Worm (Caenorhabditis elegans) whole organism, late embryonic: ENCODE measurements around the gene C10E2.5.

ENCODE experiments used
- ama-1 ChIP-seq: fragments of 150-350 bp; optimal IDR thresholded peaks from 2 replicates; lab custom pipeline; 2014
- ceh-14 ChIP-seq: sonication (generic microtip); optimal IDR thresholded peaks from 2 replicates; lab custom pipeline; 2016; ENCODE audit warnings: missing genotype, missing genetic modification characterization, missing compliant biosample characterization
- dmd-4 ChIP-seq: sonication (generic microtip); optimal IDR thresholded peaks from 2 replicates; lab custom pipeline; 2016; ENCODE audit warnings: borderline replicate concordance, missing genetic modification characterization, missing compliant biosample characterization
- ets-4 ChIP-seq: sonication (generic microtip); optimal IDR thresholded peaks from 2 replicates; lab custom pipeline; 2016; ENCODE audit warnings: missing genetic modification characterization, missing compliant biosample characterization
- fkh-10 ChIP-seq: fragments of 150-350 bp; optimal IDR thresholded peaks from 2 replicates; lab custom pipeline; 2014; ENCODE audit warnings: missing biosample characterization, missing genetic modification reagents, missing genetic modification characterization
- gmeb-2 ChIP-seq: sonication (generic microtip); optimal IDR thresholded peaks from 2 replicates; lab custom pipeline; 2016; ENCODE audit warnings: missing genetic modification characterization, inconsistent platforms, missing compliant biosample characterization
- hlh-8 ChIP-seq: sonication (generic microtip); optimal IDR thresholded peaks from 2 replicates; lab custom pipeline; 2016; ENCODE audit warnings: missing genotype, missing genetic modification characterization, missing compliant biosample characterization
- odd-2 ChIP-seq: sonication (generic microtip); optimal IDR thresholded peaks from 2 replicates; lab custom pipeline; 2017; ENCODE audit warnings: antibody characterized with exemption, mild to moderate bottlenecking, missing genetic modification characterization, missing compliant biosample characterization
- pag-3 ChIP-seq: sonication (generic microtip); optimal IDR thresholded peaks from 2 replicates; lab custom pipeline; 2016; ENCODE audit warnings: missing compliant biosample characterization, missing genetic modification characterization, borderline replicate concordance
- pha-4 ChIP-seq: fragments of 150-350 bp; optimal IDR thresholded peaks from 2 replicates; lab custom pipeline; 2018; ENCODE audit warnings: missing biosample characterization, missing genetic modification reagents, missing genetic modification characterization
- pqm-1 ChIP-seq: sonication (generic microtip); optimal IDR thresholded peaks from 2 replicates; lab custom pipeline; 2016; ENCODE audit warnings: missing genetic modification characterization, missing compliant biosample characterization
- unc-86 ChIP-seq: sonication (generic microtip); optimal IDR thresholded peaks from 2 replicates; lab custom pipeline; 2016; ENCODE audit warnings: missing genetic modification characterization, missing compliant biosample characterization
- zip-5 ChIP-seq: sonication (generic microtip); optimal IDR thresholded peaks from 2 replicates; lab custom pipeline; 2016; ENCODE audit warnings: missing genetic modification characterization, missing compliant biosample characterization

DNA sequence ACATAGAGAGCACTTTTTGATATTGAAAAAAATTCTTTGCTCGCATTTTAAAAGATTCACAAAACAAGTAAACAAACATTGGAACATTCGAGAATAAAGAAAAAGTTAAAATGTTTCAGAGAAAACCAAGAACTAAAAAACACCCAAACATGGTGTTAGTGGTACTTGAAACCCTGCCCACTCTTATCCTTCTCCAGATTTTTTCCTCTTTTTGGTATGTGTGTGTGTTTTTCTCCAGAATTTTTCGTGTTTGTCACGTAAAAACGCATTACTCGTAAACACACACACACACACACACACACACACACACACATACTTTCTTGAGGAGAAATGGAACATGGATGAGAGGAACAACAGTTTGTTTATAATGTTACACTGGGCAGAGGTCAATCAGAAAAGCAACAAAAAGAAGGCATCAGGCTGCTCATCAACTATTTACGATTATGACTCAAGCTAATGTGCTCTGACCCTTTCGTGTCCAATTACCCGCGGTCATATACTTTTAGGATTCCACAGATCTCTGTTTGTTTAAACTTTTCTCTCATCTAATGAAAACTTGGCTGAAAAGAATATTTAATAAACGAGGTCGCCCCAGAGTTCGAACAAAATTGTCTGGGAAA lies 17.8 kb upstream of the C10E2.5 start:
- TF ChIP-seq zip-5, result no peak
- TF ChIP-seq pha-4 (tag; lab: Kevin White, UChicago), result no peak
- no peak for TF ChIP-seq hlh-8
- TF ChIP-seq unc-86 (tag; lab: Kevin White, UChicago), result no peak
- no peak for TF ChIP-seq ama-1 (lab: Kevin White, UChicago)
- TF ChIP-seq ets-4 (tag; lab: Kevin White, UChicago), result no peak
- no peak for TF ChIP-seq pag-3 (tag; lab: Kevin White, UChicago)
- no peak for TF ChIP-seq odd-2 (tag; lab: Kevin White, UChicago)
- no peak for TF ChIP-seq pqm-1 (tag; lab: Kevin White, UChicago)
- TF ChIP-seq dmd-4, result no peak
- TF ChIP-seq gmeb-2 (tag; lab: Kevin White, UChicago), result no peak
- TF ChIP-seq ceh-14 (tag; lab: Kevin White, UChicago), result no peak
- no peak for TF ChIP-seq fkh-10
